Worm (Caenorhabditis elegans): ENCODE measurements around the gene gasr-8.

ce11 chrV:14660608-14661355, 28.1 kb upstream of the gasr-8 start, which contains the start of gene srh-17:
- TF ChIP-seq aly-1 (tag; optimal IDR thresholded peaks at IDR 0.05): no peak
- no peak for TF ChIP-seq hnd-1 (tag; optimal IDR thresholded peaks at IDR 0.05)
- no peak for TF ChIP-seq scrt-1 (GFP tag; IDR thresholded peaks at IDR 0.05)
- TF ChIP-seq ama-1 (optimal IDR thresholded peaks at IDR 0.05): no peak
- TF ChIP-seq sea-1 (GFP tag; conservative IDR thresholded peaks at IDR 0.05): no peak
- TF ChIP-seq hmg-4 (GFP tag; optimal IDR thresholded peaks at IDR 0.05): no peak
- no peak for TF ChIP-seq ceh-36 (tag; optimal IDR thresholded peaks at IDR 0.05)
- TF ChIP-seq ets-7 (tag; optimal IDR thresholded peaks at IDR 0.05): no peak
